Worm (Caenorhabditis elegans) whole organism, L4/young adult: Measurements from ENCODE around the gene ZK1321.4.

Source experiments
- W03F9.2 ChIP-seq: fragments of 150-350 bp; optimal IDR thresholded peaks from 2 replicates; lab custom pipeline; 2014; ENCODE audit warnings: missing biosample characterization, missing genetic modification characterization
- dao-5 ChIP-seq: sonication (generic microtip); optimal IDR thresholded peaks from 2 replicates; lab custom pipeline; 2016; ENCODE audit warnings: missing genotype, missing genetic modification characterization, moderate library complexity, missing compliant biosample characterization
- him-1 ChIP-seq: sonication (generic microtip); optimal IDR thresholded peaks from 2 replicates; lab custom pipeline; 2016; ENCODE audit warnings: missing genotype, missing genetic modification reagents, missing genetic modification characterization, missing compliant biosample characterization

ce11 chrII:9735785-9736184 is 38.0 kb downstream of the ZK1321.4 start:
- TF ChIP-seq him-1 (no peak), W03F9.2 (no peak), dao-5 (tag; lab: Kevin White, UChicago) (no peak)
